Worm (Caenorhabditis elegans): ENCODE measurements around the gene ccdc-55.

Gene ccdc-55

DNA sequence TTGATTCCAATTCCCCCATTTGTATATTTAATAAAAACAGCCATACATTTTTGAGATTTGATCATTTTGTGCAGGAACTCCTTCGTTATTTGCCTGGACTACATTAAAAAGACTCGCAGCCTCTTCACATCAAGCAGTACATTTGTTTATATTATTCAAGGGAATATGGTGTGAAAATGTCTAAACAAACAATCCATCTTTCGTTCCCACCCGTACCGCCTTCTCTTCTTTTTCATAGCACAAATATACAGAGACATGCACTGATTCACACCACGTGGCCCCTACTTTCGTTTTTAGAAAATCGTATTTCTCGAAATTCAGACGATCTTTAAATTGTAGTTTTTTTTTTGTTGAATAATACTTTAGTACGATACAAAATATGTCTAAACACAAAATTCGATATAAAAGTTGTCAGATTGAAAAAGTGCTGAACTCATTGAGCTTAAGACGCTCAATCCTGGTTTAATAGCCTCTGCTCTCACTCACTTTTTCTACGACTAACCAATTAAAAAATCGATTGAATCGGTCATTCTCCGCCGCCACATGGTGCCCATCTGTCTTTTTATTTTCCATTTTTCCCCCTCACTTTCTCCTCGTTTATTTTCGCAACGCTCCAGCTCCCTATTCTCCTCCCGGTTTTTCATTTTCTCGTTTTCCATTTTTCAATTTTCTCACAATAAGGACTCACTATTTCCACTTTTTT lies 26.9 kb upstream of the ccdc-55 start (continued):
- TF ChIP-seq K12H6.12 (tag; optimal IDR thresholded peaks at IDR 0.05) (peak; percentile 39), ekl-4 (GFP tag; IDR thresholded peaks at IDR 0.05) (peak; percentile 83), aptf-3 (GFP tag; IDR thresholded peaks at IDR 0.05) (no peak), attf-5 (GFP tag; optimal IDR thresholded peaks at IDR 0.05) (peak; percentile 24), F33H1.4 (GFP tag; IDR thresholded peaks at IDR 0.05) (0 out of 2 replicates have a peak, but pooled peaks have one; percentile 11), gei-17 (GFP tag; optimal IDR thresholded peaks at IDR 0.05) (peak; percentile 73), efl-1 (GFP tag; optimal IDR thresholded peaks at IDR 0.05) (no peak), B0261.1 (tag; optimal IDR thresholded peaks at IDR 0.05) (peak; percentile 14), rpc-1 (optimal IDR thresholded peaks at IDR 0.05) (no peak), rpc-1 (tag; optimal IDR thresholded peaks at IDR 0.05) (no peak), ceh-91 (GFP tag; IDR thresholded peaks at IDR 0.05) (no peak), nhr-80 (tag; optimal IDR thresholded peaks at IDR 0.05) (peak; percentile 6), madf-8 (GFP tag; conservative IDR thresholded peaks at IDR 0.05) (no peak), F57A8.1 (GFP tag; optimal IDR thresholded peaks at IDR 0.05) (no peak), fkh-3 (tag; optimal IDR thresholded peaks at IDR 0.05) (peak; percentile 80), repo-1 (tag; optimal IDR thresholded peaks at IDR 0.05) (peak; percentile 86), B0035.1 (tag; optimal IDR thresholded peaks at IDR 0.05) (no peak), F49E8.2 (tag; optimal IDR thresholded peaks at IDR 0.05; ENCODE audit: insufficient read depth) (no peak), lag-1 (GFP tag; IDR thresholded peaks at IDR 0.05) (no peak), nhr-27 (tag; optimal IDR thresholded peaks at IDR 0.05) (no peak), lin-26 (GFP tag; IDR thresholded peaks at IDR 0.05) (peak; percentile 41; the same call in 1 of the 2 replicates), hlh-26 (GFP tag; conservative IDR thresholded peaks at IDR 0.05) (no peak), die-1 (tag; optimal IDR thresholded peaks at IDR 0.05) (no peak), F10E7.11 (tag; optimal IDR thresholded peaks at IDR 0.05) (peak; percentile 63), tlf-1 (GFP tag; optimal IDR thresholded peaks at IDR 0.05) (peak; percentile 77), F52B5.7 (tag; optimal IDR thresholded peaks at IDR 0.05) (peak; percentile 46), sea-2 (GFP tag; IDR thresholded peaks at IDR 0.05) (no peak), chd-7 (tag; optimal IDR thresholded peaks at IDR 0.05) (peak; percentile 79), K11D2.4 (GFP tag; IDR thresholded peaks at IDR 0.05) (peak; percentile 73), snpc-1.1 (tag; optimal IDR thresholded peaks at IDR 0.05; ENCODE audit: insufficient read depth) (no peak), hlh-12 (tag; optimal IDR thresholded peaks at IDR 0.05) (no peak), let-607 (tag; optimal IDR thresholded peaks at IDR 0.05) (peak; percentile 67 to 89), nhr-90 (tag; optimal IDR thresholded peaks at IDR 0.05) (peak; percentile 59), hrde-1 (tag; optimal IDR thresholded peaks at IDR 0.05; ENCODE audit: borderline replicate concordance) (no peak), mes-4 (tag; optimal IDR thresholded peaks at IDR 0.05) (no peak), him-1 (tag; optimal IDR thresholded peaks at IDR 0.05) (no peak), zim-3 (tag; optimal IDR thresholded peaks at IDR 0.05) (peak; percentile 74), rcor-1 (GFP tag; IDR thresholded peaks at IDR 0.05) (no peak), pbrm-1 (GFP tag; IDR thresholded peaks at IDR 0.05) (peak; percentile 55; the same call in 1 of the 2 replicates), madf-3 (GFP tag; IDR thresholded peaks at IDR 0.05) (peak; percentile 56; the same call in 1 of the 2 replicates), pha-4 (tag; optimal IDR thresholded peaks at IDR 0.05) (no peak), ceh-79 (tag; optimal IDR thresholded peaks at IDR 0.05) (peak; percentile 33), hmg-1.2 (GFP tag; IDR thresholded peaks at IDR 0.05) (peak; percentile 36; the same call in 1 of the 2 replicates), ceh-58 (GFP tag; IDR thresholded peaks at IDR 0.05) (no peak), ceh-27 (GFP tag; optimal IDR thresholded peaks at IDR 0.05) (peak; percentile 42), tbx-9 (tag; optimal IDR thresholded peaks at IDR 0.05; ENCODE audit: borderline replicate concordance) (no peak), lin-54 (GFP tag; optimal IDR thresholded peaks at IDR 0.05) (peak; percentile 54), lin-35 (GFP tag; optimal IDR thresholded peaks at IDR 0.05) (peak in 1 of 3 experiments; percentile 62)

All from whole organism, young adult.